Fruit fly (Drosophila melanogaster) whole organism, adult: ENCODE measurements around the gene eEF1gamma.

Experiments
- CG5204 ChIP-seq: fragments of 200-800 bp; sonication (Bioruptor generic); optimal IDR thresholded peaks from 2 replicates; lab custom pipeline; 2016; ENCODE audit warnings: missing biosample characterization, missing genetic modification characterization
- CG7101 ChIP-seq: fragments of 200-800 bp; sonication (Bioruptor generic); optimal IDR thresholded peaks from 2 replicates; lab custom pipeline; 2018; ENCODE audit warnings: missing biosample characterization, mild to moderate bottlenecking, missing genetic modification characterization, moderate library complexity
- cic ChIP-seq: fragments of 200-800 bp; sonication (Bioruptor generic); optimal IDR thresholded peaks from 2 replicates; lab custom pipeline; 2017; ENCODE audit warnings: missing biosample characterization, mild to moderate bottlenecking, missing genetic modification characterization, moderate library complexity
- cnc ChIP-seq, 2 experiments: fragments of >200 bp; optimal IDR thresholded peaks; 2 replicates each; lab custom pipeline; 2017
- tj ChIP-seq: fragments of 200-800 bp; sonication (Bioruptor generic); optimal IDR thresholded peaks from 3 replicates; lab custom pipeline; 2017; ENCODE audit warnings: missing biosample characterization, mild to moderate bottlenecking, missing genetic modification characterization, moderate library complexity

- TF ChIP-seq tj (GFP tag; lab: Kevin White, UChicago) (no peak), cic (no peak), CG5204 (GFP tag; lab: Kevin White, UChicago) (no peak), cnc (optimal IDR thresholded peaks at IDR 0.05; lab: Kevin White, UChicago) (no peak), CG7101 (no peak)
These were observed 45.1 kb downstream of the eEF1gamma start for dm6 chr3R:29265075-29265474.
